Worm (Caenorhabditis elegans) whole organism, early embryonic: ENCODE data around the gene best-12.

Experiments used
- B0310.2 ChIP-seq: sonication (generic microtip); optimal IDR thresholded peaks from 2 replicates; lab custom pipeline; 2016; ENCODE audit warnings: mild to moderate bottlenecking, missing genetic modification characterization, missing compliant biosample characterization
- F13C5.2 ChIP-seq: sonication (generic microtip); optimal IDR thresholded peaks from 2 replicates; lab custom pipeline; 2017; ENCODE audit warnings: mild to moderate bottlenecking, missing genetic modification characterization, inconsistent platforms, missing compliant biosample characterization
- aly-1 ChIP-seq: sonication (generic microtip); optimal IDR thresholded peaks from 2 replicates; lab custom pipeline; 2016; ENCODE audit warnings: missing genetic modification characterization, missing compliant biosample characterization
- ama-1 ChIP-seq: fragments of 150-350 bp; optimal IDR thresholded peaks from 2 replicates; lab custom pipeline; 2014
- ceh-36 ChIP-seq: sonication (generic microtip); optimal IDR thresholded peaks from 2 replicates; lab custom pipeline; 2016; ENCODE audit warnings: missing genetic modification characterization, inconsistent platforms, missing compliant biosample characterization
- ets-7 ChIP-seq: sonication (generic microtip); optimal IDR thresholded peaks from 2 replicates; lab custom pipeline; 2016; ENCODE audit warnings: missing genotype, missing genetic modification characterization, missing compliant biosample characterization
- flt-1 ChIP-seq: fragments of 200-800 bp; sonication (Bioruptor generic); IDR thresholded peaks from 2 replicates; pipeline ENCODE4 v1.3.6; 2022; ENCODE audit warnings: missing genetic modification characterization, missing compliant biosample characterization
- hmbx-1 ChIP-seq: sonication (generic microtip); optimal IDR thresholded peaks from 2 replicates; lab custom pipeline; 2016; ENCODE audit warnings: mild to moderate bottlenecking, missing genetic modification characterization, missing compliant biosample characterization
- hmg-4 ChIP-seq: fragments of 200-800 bp; sonication (Bioruptor generic); optimal IDR thresholded peaks from 2 replicates; lab custom pipeline; 2018; ENCODE audit warnings: mild to moderate bottlenecking, missing genetic modification characterization, missing compliant biosample characterization
- hnd-1 ChIP-seq: sonication (generic microtip); optimal IDR thresholded peaks from 2 replicates; lab custom pipeline; 2016; ENCODE audit warnings: missing genetic modification characterization, missing compliant biosample characterization
- pes-1 ChIP-seq: fragments of 200-800 bp; sonication (Bioruptor generic); IDR thresholded peaks from 2 replicates; pipeline ENCODE4 v1.3.6; 2022; ENCODE audit warnings: missing genetic modification reagents, missing genetic modification characterization, missing compliant biosample characterization
- scrt-1 ChIP-seq: fragments of 200-800 bp; sonication (Bioruptor generic); IDR thresholded peaks from 2 replicates; pipeline ENCODE4 v1.3.6; 2022; ENCODE audit warnings: missing genetic modification characterization, missing compliant biosample characterization
- sea-1 ChIP-seq: fragments of 200-800 bp; sonication (Bioruptor generic); conservative IDR thresholded peaks from 2 replicates; pipeline ENCODE4 v1.3.6; 2022; ENCODE audit warnings: missing genetic modification characterization, missing compliant biosample characterization
- tbx-11 ChIP-seq: fragments of 200-800 bp; sonication (Bioruptor generic); IDR thresholded peaks from 2 replicates; pipeline ENCODE4 v1.3.6; 2022; ENCODE audit warnings: missing genetic modification characterization, missing compliant biosample characterization
- tbx-37 ChIP-seq: fragments of 200-800 bp; sonication (Bioruptor generic); conservative IDR thresholded peaks from 2 replicates; pipeline ENCODE4 v1.3.6; 2022; ENCODE audit warnings: missing genetic modification reagents, missing genetic modification characterization, missing compliant biosample characterization

Gene best-12

ce11 chrV:16075250-16075709, 26.0 kb downstream of the best-12 start, which contains the start of the genes F14H3.12 and srj-29:
F14H3.12 (minus strand) TSS chrV:16075323.
srj-29 (plus strand) TSS chrV:16075659.
- TF ChIP-seq hmg-4: no peak
- no peak for TF ChIP-seq tbx-11 (GFP tag; lab: Robert Waterston, UW)

ce11 chrV:16080039-16080438, 30.8 kb downstream of the best-12 start:
- TF ChIP-seq sea-1: no peak
- no peak for TF ChIP-seq tbx-37 (GFP tag; lab: Robert Waterston, UW)
- TF ChIP-seq hmbx-1 (tag; lab: Kevin White, UChicago): no peak
- TF ChIP-seq tbx-11 (GFP tag; lab: Robert Waterston, UW): no peak

ce11 chrV:16080678-16081077, 31.4 kb downstream of the best-12 start:
- TF ChIP-seq tbx-37 (GFP tag; lab: Robert Waterston, UW) (no peak), hmg-4 (no peak), ets-7 (tag; lab: Kevin White, UChicago) (no peak)

- TF ChIP-seq sea-1 (no peak), aly-1 (tag; lab: Kevin White, UChicago) (no peak), tbx-37 (GFP tag; lab: Robert Waterston, UW) (no peak), hnd-1 (tag; lab: Kevin White, UChicago) (no peak), F13C5.2 (tag; lab: Kevin White, UChicago) (no peak), B0310.2 (tag; lab: Kevin White, UChicago) (no peak), tbx-11 (GFP tag; lab: Robert Waterston, UW) (no peak), hmg-4 (no peak)
These were observed 41.4 kb downstream of the best-12 start, which contains the start of gene F22B8.3 for ce11 chrV:16090685-16091084. F22B8.3 (plus strand) TSS chrV:16090985.

ce11 chrV:16094284-16094683, 45.0 kb downstream of the best-12 start, which contains the start of gene F22B8.7:
F22B8.7 (plus strand) TSS chrV:16094584.
- TF ChIP-seq hnd-1 (tag; lab: Kevin White, UChicago): no peak
- no peak for TF ChIP-seq scrt-1 (GFP tag; lab: Robert Waterston, UW)
- TF ChIP-seq hmg-4: no peak
- TF ChIP-seq ets-7 (tag; lab: Kevin White, UChicago): no peak
- no peak for TF ChIP-seq tbx-11 (GFP tag; lab: Robert Waterston, UW)

ce11 chrV:16094862-16095261, 45.6 kb downstream of the best-12 start:
- TF ChIP-seq F13C5.2 (tag; lab: Kevin White, UChicago) (no peak), hmg-4 (no peak)

- no peak for TF ChIP-seq ets-7 (tag; lab: Kevin White, UChicago)
- TF ChIP-seq pes-1: no peak
- TF ChIP-seq aly-1 (tag; lab: Kevin White, UChicago): no peak
- TF ChIP-seq hmg-4: no peak
- no peak for TF ChIP-seq tbx-11 (GFP tag; lab: Robert Waterston, UW)
- no peak for TF ChIP-seq ama-1 (lab: Kevin White, UChicago)
- TF ChIP-seq ceh-36 (tag; lab: Kevin White, UChicago): no peak
- TF ChIP-seq hmbx-1 (tag; lab: Kevin White, UChicago): no peak
- no peak for TF ChIP-seq flt-1 (GFP tag; lab: Robert Waterston, UW)
These were observed 50.2 kb downstream of the best-12 start, which contains the start of gene str-7 for ce11 chrV:16099441-16099840. str-7 (minus strand) TSS chrV:16099541.

- TF ChIP-seq scrt-1 (GFP tag; lab: Robert Waterston, UW) (no peak), tbx-11 (GFP tag; lab: Robert Waterston, UW) (no peak)
These were observed 50.9 kb downstream of the best-12 start, which contains the start of gene cth-1 for ce11 chrV:16100103-16100730. cth-1 (plus strand) TSS chrV:16100680.
